Worm (Caenorhabditis elegans) whole organism, young adult: ENCODE results near the gene F15G9.2.

Experiments
- T26A5.8 ChIP-seq: sonication (generic microtip); optimal IDR thresholded peaks from 2 replicates; lab custom pipeline; 2016; ENCODE audit warnings: missing genetic modification characterization, missing compliant biosample characterization
- ama-1 ChIP-seq, 3 experiments: fragments of 150-350 bp in 1 of 3; sonication (generic microtip) in 2 of 3; optimal IDR thresholded peaks; 2 replicates each; lab custom pipeline; 2014 to 2018; ENCODE audit warnings: missing biosample characterization in 2 of 3, missing genetic modification characterization in 2 of 3, missing genetic modification reagents in 2 of 3
- bed-1 ChIP-seq: fragments of 200-800 bp; sonication (Bioruptor generic); IDR thresholded peaks from 2 replicates; pipeline ENCODE4 v1.3.6; 2022; ENCODE audit warnings: missing genetic modification reagents, missing genetic modification characterization, missing compliant biosample characterization
- dpl-1 ChIP-seq: fragments of 150-350 bp; optimal IDR thresholded peaks from 2 replicates; lab custom pipeline; 2014; ENCODE audit warnings: missing biosample characterization, missing genetic modification reagents, missing genetic modification characterization
- egl-18 ChIP-seq: fragments of 200-800 bp; sonication (Bioruptor generic); IDR thresholded peaks from 2 replicates; pipeline ENCODE4 v1.3.6; 2022; ENCODE audit warnings: missing genetic modification reagents, missing genetic modification characterization, missing compliant biosample characterization
- egl-44 ChIP-seq: fragments of 200-800 bp; sonication (Bioruptor generic); IDR thresholded peaks from 2 replicates; pipeline ENCODE4 v1.3.6; 2022; ENCODE audit warnings: missing genetic modification reagents, missing genetic modification characterization, missing compliant biosample characterization
- him-1 ChIP-seq: sonication (generic microtip); optimal IDR thresholded peaks from 2 replicates; lab custom pipeline; 2016; ENCODE audit warnings: missing genotype, missing genetic modification reagents, missing genetic modification characterization, missing compliant biosample characterization
- lin-54 ChIP-seq: fragments of 200-800 bp; sonication (Bioruptor generic); optimal IDR thresholded peaks from 2 replicates; lab custom pipeline; 2018; ENCODE audit warnings: mild to moderate bottlenecking, missing genetic modification characterization, missing compliant biosample characterization
- pha-4 ChIP-seq: fragments of 150-350 bp; sonication (generic microtip); optimal IDR thresholded peaks from 2 replicates; lab custom pipeline; 2014; ENCODE audit warnings: missing biosample characterization, missing genetic modification reagents, missing genetic modification characterization
- snpc-1.3 ChIP-seq: sonication (generic microtip); optimal IDR thresholded peaks from 2 replicates; lab custom pipeline; 2017; ENCODE audit warnings: missing genetic modification characterization, mild to moderate bottlenecking, missing compliant biosample characterization, antibody characterized with exemption, moderate library complexity, missing genotype, missing genetic modification reagents; ENCODE audit not compliant: insufficient read depth
- snpc-3.4 ChIP-seq: sonication (generic microtip); optimal IDR thresholded peaks from 2 replicates; lab custom pipeline; 2017; ENCODE audit warnings: missing genetic modification characterization, mild to moderate bottlenecking, missing compliant biosample characterization, antibody characterized with exemption, moderate library complexity, missing genotype, missing genetic modification reagents
- snpc-4 ChIP-seq, 5 experiments: fragments of 150-350 bp in 1 of 5; sonication (generic microtip) in 4 of 5; optimal IDR thresholded peaks; 2 replicates each; lab custom pipeline; 2014 to 2018; ENCODE audit warnings: missing genetic modification characterization in 5 of 5, missing biosample characterization in 3 of 5, antibody characterized with exemption in 2 of 5, mild to moderate bottlenecking in 2 of 5, missing compliant biosample characterization in 2 of 5, missing genotype in 2 of 5, moderate library complexity in 2 of 5, missing genetic modification reagents in 1 of 5
- unc-62 ChIP-seq: fragments of 150-350 bp; optimal IDR thresholded peaks from 2 replicates; lab custom pipeline; 2014; ENCODE audit warnings: missing biosample characterization, missing genetic modification reagents, missing genetic modification characterization
- ztf-6 ChIP-seq: fragments of 200-800 bp; sonication (Bioruptor generic); IDR thresholded peaks from 2 replicates; pipeline ENCODE4 v1.3.6; 2022; ENCODE audit warnings: missing genetic modification reagents, missing genetic modification characterization, missing compliant biosample characterization

DNA sequence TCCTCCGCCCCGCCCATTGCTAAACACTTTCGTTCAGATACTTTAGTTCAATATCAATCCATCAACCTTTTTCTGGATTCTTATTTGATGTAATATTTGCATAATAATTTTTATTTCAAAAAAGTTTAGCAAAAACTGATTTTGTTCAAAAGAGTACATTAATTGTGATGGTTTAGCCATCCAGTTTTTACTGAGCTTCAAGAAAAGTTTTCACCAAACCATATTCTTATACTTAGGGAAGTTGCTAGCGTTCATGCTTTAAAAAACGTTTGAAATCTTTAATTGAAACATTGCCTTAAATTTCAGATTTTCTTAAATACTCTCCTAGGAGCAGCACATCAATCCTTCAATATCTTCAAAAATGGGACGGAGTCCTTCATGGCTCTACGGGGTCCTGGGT lies 3.8 kb upstream of the F15G9.2 start, which contains the start of gene him-4:
- TF ChIP-seq egl-44: no peak
- no peak for TF ChIP-seq ztf-6 (GFP tag; lab: Robert Waterston, UW)
- TF ChIP-seq snpc-4 (GFP tag; optimal IDR thresholded peaks at IDR 0.05; lab: Kevin White, UChicago): no peak
- no peak for TF ChIP-seq snpc-4 (tag; optimal IDR thresholded peaks at IDR 0.05; lab: Kevin White, UChicago)
- TF ChIP-seq dpl-1 (GFP tag; lab: Kevin White, UChicago): no peak
- no peak for TF ChIP-seq T26A5.8 (tag; lab: Kevin White, UChicago)
- TF ChIP-seq him-1 (tag; lab: Kevin White, UChicago): no peak
- no peak for TF ChIP-seq pha-4 (tag; lab: Kevin White, UChicago)
- no peak for TF ChIP-seq ama-1 (optimal IDR thresholded peaks at IDR 0.05; lab: Kevin White, UChicago)
- TF ChIP-seq ama-1 (GFP tag; optimal IDR thresholded peaks at IDR 0.05; lab: Kevin White, UChicago): no peak
- TF ChIP-seq unc-62 (GFP tag; lab: Kevin White, UChicago): no peak
- no peak for TF ChIP-seq snpc-3.4 (tag; lab: Kevin White, UChicago)
- TF ChIP-seq bed-1 (GFP tag; lab: Robert Waterston, UW): no peak
- TF ChIP-seq lin-54: no peak
- TF ChIP-seq snpc-1.3 (tag; lab: Kevin White, UChicago): no peak
- no peak for TF ChIP-seq egl-18 (GFP tag; lab: Robert Waterston, UW)
